Fruit fly (Drosophila melanogaster): Measurements from ENCODE around the gene CHMP2B.

CHMP2B gene

DNA sequence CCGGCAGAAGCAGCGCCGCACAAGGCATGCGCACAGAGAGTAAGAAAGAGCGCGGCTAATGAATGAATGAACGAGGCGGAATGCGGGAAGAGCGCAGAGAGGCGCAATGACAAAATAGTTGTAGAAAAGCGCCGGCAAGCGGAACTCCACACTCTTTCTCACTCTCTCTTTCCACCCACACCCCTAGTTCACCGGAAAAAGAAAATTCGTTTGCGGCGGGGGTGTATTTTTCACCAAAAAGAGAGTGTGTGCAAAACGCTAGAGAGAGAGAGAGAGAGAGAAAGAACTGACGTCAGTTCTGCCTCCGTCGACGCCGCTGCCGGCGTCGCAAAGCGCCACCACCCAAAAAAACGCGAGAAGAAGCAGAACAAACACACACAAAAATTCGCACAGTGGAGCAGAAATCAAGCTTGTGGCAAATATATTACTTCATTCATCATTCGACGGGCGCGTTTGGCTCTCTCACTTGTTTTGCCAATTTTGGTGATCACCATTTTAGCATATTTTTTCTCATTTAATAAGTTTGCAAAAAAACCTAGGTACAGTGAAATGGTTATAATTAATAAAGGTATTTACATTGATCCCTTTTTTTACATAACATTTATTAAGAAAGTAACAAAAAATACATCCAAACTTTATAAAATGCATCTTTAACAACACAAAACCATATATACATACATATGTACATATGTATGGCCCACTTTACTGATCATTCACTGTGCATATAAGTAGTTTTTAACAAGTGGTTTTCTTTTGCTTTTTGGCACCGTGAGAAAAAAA lies 45.6 kb downstream of the CHMP2B start (continued):
- no peak for TF ChIP-seq CG15696 (tag; optimal IDR thresholded peaks at IDR 0.05)
- 0 out of 2 replicates have a peak, but pooled peaks have one; percentile 10 for TF ChIP-seq CG5953 (GFP tag; IDR thresholded peaks at IDR 0.05)
- peak; percentile 17 for TF ChIP-seq bab2 (GFP tag; optimal IDR thresholded peaks at IDR 0.05)
- peak; percentile 77 for TF ChIP-seq lilli (GFP tag; optimal IDR thresholded peaks at IDR 0.05)
- TF ChIP-seq ewg (GFP tag; optimal IDR thresholded peaks at IDR 0.05), result peak; percentile 82
- no peak for TF ChIP-seq mld (GFP tag; IDR thresholded peaks at IDR 0.05; ENCODE audit: partially characterized antibody)
- TF ChIP-seq zf30C (GFP tag; optimal IDR thresholded peaks at IDR 0.05), result peak; percentile 46
- peak; percentile 85 for TF ChIP-seq yki (optimal IDR thresholded peaks at IDR 0.05)
- TF ChIP-seq ems (GFP tag; optimal IDR thresholded peaks at IDR 0.05), result peak; percentile 32
- peak; percentile 68 for TF ChIP-seq CG9609 (GFP tag; optimal IDR thresholded peaks at IDR 0.05)
- TF ChIP-seq CkIIα-i1 (GFP tag; IDR thresholded peaks at IDR 0.05), result no peak
- TF ChIP-seq chm (GFP tag; IDR thresholded peaks at IDR 0.05), result no peak
- TF ChIP-seq D19A (tag; optimal IDR thresholded peaks at IDR 0.05), result peak; percentile 15
- TF ChIP-seq ci (GFP tag; IDR thresholded peaks at IDR 0.05), result no peak; the same call in 2 of the 3 replicates
- TF ChIP-seq kni (GFP tag; optimal IDR thresholded peaks at IDR 0.05), result peak; percentile 7
- TF ChIP-seq CG17568 (GFP tag; optimal IDR thresholded peaks at IDR 0.05), result no peak
- TF ChIP-seq gce (GFP tag; IDR thresholded peaks at IDR 0.05), result 0 out of 3 replicates have a peak, but pooled peaks have one; percentile 2
- TF ChIP-seq CG9727 (GFP tag; optimal IDR thresholded peaks at IDR 0.05), result peak; percentile 64
- TF ChIP-seq jing (GFP tag; optimal IDR thresholded peaks at IDR 0.05), result no peak
- TF ChIP-seq Ets97D (GFP tag; optimal IDR thresholded peaks at IDR 0.05), result peak; percentile 43
- no peak for TF ChIP-seq disco-r (GFP tag; optimal IDR thresholded peaks at IDR 0.05)
- peak; percentile 14 for TF ChIP-seq Nf-YB (GFP tag; optimal IDR thresholded peaks at IDR 0.05)
- TF ChIP-seq cato (GFP tag; optimal IDR thresholded peaks at IDR 0.05; ENCODE audit: borderline replicate concordance), result peak; percentile 6
- TF ChIP-seq vvl (GFP tag; IDR thresholded peaks at IDR 0.05), result peak; percentile 61; the same call in 1 of the 2 replicates
- no peak for TF ChIP-seq CG7372 (GFP tag; IDR thresholded peaks at IDR 0.05)
- TF ChIP-seq shn (GFP tag; optimal IDR thresholded peaks at IDR 0.05), result peak; percentile 55
- peak; percentile 41 for TF ChIP-seq Hr3 (GFP tag; optimal IDR thresholded peaks at IDR 0.05)
- peak; percentile 32 for TF ChIP-seq CG15011 (GFP tag; optimal IDR thresholded peaks at IDR 0.05)
- TF ChIP-seq CG16779 (GFP tag; IDR thresholded peaks at IDR 0.05), result no peak
- peak; percentile 32 for TF ChIP-seq CG6654 (GFP tag; optimal IDR thresholded peaks at IDR 0.05)
- no peak for TF ChIP-seq Six4 (GFP tag; optimal IDR thresholded peaks at IDR 0.05)
- peak; percentile 3; the same call in 1 of the 4 replicates for TF ChIP-seq chinmo (GFP tag; IDR thresholded peaks at IDR 0.05; ENCODE audit: partially characterized antibody)
- TF ChIP-seq NK7.1 (GFP tag; optimal IDR thresholded peaks at IDR 0.05), result peak; percentile 14
- peak; percentile 55 for TF ChIP-seq CG13424 (tag; optimal IDR thresholded peaks at IDR 0.05)
- peak; percentile 23 for TF ChIP-seq CG1529 (GFP tag; optimal IDR thresholded peaks at IDR 0.05)
- no peak for TF ChIP-seq CG8290 (GFP tag; optimal IDR thresholded peaks at IDR 0.05)
- peak in 1 of 2 experiments; percentile 8 for TF ChIP-seq CG8290 (tag; optimal IDR thresholded peaks at IDR 0.05)
- TF ChIP-seq Nf-YA (GFP tag; IDR thresholded peaks at IDR 0.05), result no peak
- peak; percentile 53 for TF ChIP-seq fd96Cb (tag; optimal IDR thresholded peaks at IDR 0.05)
- no peak for TF ChIP-seq BEAF-32 (GFP tag; optimal IDR thresholded peaks at IDR 0.05)
- TF ChIP-seq CG34376 (GFP tag; optimal IDR thresholded peaks at IDR 0.05), result peak; percentile 9
- no peak for TF ChIP-seq zen (tag; optimal IDR thresholded peaks at IDR 0.05)
- no peak for TF ChIP-seq Side (GFP tag; optimal IDR thresholded peaks at IDR 0.05)
- peak; percentile 81 for TF ChIP-seq sqz (GFP tag; optimal IDR thresholded peaks at IDR 0.05)
- peak; percentile 74 for TF ChIP-seq CG10209 (GFP tag; optimal IDR thresholded peaks at IDR 0.05)
- TF ChIP-seq CG17912 (GFP tag; optimal IDR thresholded peaks at IDR 0.05), result no peak
- peak; percentile 50 for TF ChIP-seq Fer3 (tag; optimal IDR thresholded peaks at IDR 0.05)
- peak; percentile 6 for TF ChIP-seq CG1603 (tag; optimal IDR thresholded peaks at IDR 0.05)
- peak; percentile 64 for TF ChIP-seq gcm (GFP tag; optimal IDR thresholded peaks at IDR 0.05)

All from whole organism, embryonic.